Worm (Caenorhabditis elegans) whole organism, young adult: ENCODE results near the gene D1054.8.

ENCODE experiments used
- B0261.1 ChIP-seq: sonication (generic microtip); optimal IDR thresholded peaks from 2 replicates; lab custom pipeline; 2016; ENCODE audit warnings: mild to moderate bottlenecking, missing genetic modification characterization, moderate library complexity, missing compliant biosample characterization
- B0336.3 ChIP-seq: fragments of 200-800 bp; sonication (Bioruptor generic); IDR thresholded peaks from 2 replicates; pipeline ENCODE4 v1.3.6; 2022; ENCODE audit warnings: missing genetic modification characterization, missing compliant biosample characterization
- C06A6.2 ChIP-seq: fragments of 200-800 bp; sonication (Bioruptor generic); conservative IDR thresholded peaks from 2 replicates; pipeline ENCODE4 v1.3.6; 2022; ENCODE audit warnings: missing genetic modification characterization, missing compliant biosample characterization
- C17E4.6 ChIP-seq: fragments of 200-800 bp; sonication (Bioruptor generic); IDR thresholded peaks from 2 replicates; pipeline ENCODE4 v1.3.6; 2022; ENCODE audit warnings: missing genetic modification reagents, missing genetic modification characterization, missing compliant biosample characterization
- D2030.7 ChIP-seq: fragments of 200-800 bp; sonication (Bioruptor generic); IDR thresholded peaks from 2 replicates; pipeline ENCODE4 v1.3.6; 2022; ENCODE audit warnings: missing genetic modification reagents, missing genetic modification characterization, missing compliant biosample characterization
- F39B2.1 ChIP-seq: fragments of 200-800 bp; sonication (Bioruptor generic); IDR thresholded peaks from 2 replicates; pipeline ENCODE4 v1.3.6; 2022; ENCODE audit warnings: missing genetic modification reagents, missing genetic modification characterization, missing compliant biosample characterization
- F49E8.2 ChIP-seq: sonication (generic microtip); optimal IDR thresholded peaks from 3 replicates; lab custom pipeline; 2017; ENCODE audit warnings: missing genetic modification characterization, mild to moderate bottlenecking, missing compliant biosample characterization, antibody characterized with exemption, moderate library complexity; ENCODE audit not compliant: insufficient read depth
- T07F8.4 ChIP-seq: sonication (generic microtip); optimal IDR thresholded peaks from 2 replicates; lab custom pipeline; 2016; ENCODE audit warnings: mild to moderate bottlenecking, missing genetic modification characterization, moderate library complexity, missing compliant biosample characterization
- Y53F4B.3 ChIP-seq: fragments of 200-800 bp; sonication (Bioruptor generic); IDR thresholded peaks from 2 replicates; pipeline ENCODE4 v1.3.6; 2022; ENCODE audit warnings: missing genetic modification reagents, missing genetic modification characterization, missing compliant biosample characterization
- Y53G8AR.9 ChIP-seq: fragments of 200-800 bp; sonication (Bioruptor generic); conservative IDR thresholded peaks from 2 replicates; pipeline ENCODE4 v1.3.6; 2022; ENCODE audit warnings: missing genetic modification reagents, missing genetic modification characterization, missing compliant biosample characterization
- Y67H2A.10 ChIP-seq: fragments of 200-800 bp; sonication (Bioruptor generic); conservative IDR thresholded peaks from 2 replicates; pipeline ENCODE4 v1.3.6; 2022; ENCODE audit warnings: missing genetic modification reagents, missing genetic modification characterization, missing compliant biosample characterization
- Y79H2A.3 ChIP-seq: fragments of 200-800 bp; sonication (Bioruptor generic); conservative IDR thresholded peaks from 2 replicates; pipeline ENCODE4 v1.3.6; 2022; ENCODE audit warnings: missing genetic modification reagents, missing genetic modification characterization, missing compliant biosample characterization
- ZK185.1 ChIP-seq: sonication (generic microtip); optimal IDR thresholded peaks from 2 replicates; lab custom pipeline; 2016; ENCODE audit warnings: mild to moderate bottlenecking, missing genetic modification characterization, missing compliant biosample characterization; ENCODE audit not compliant: poor library complexity, severe bottlenecking
- aptf-2 ChIP-seq: fragments of 200-800 bp; sonication (Bioruptor generic); conservative IDR thresholded peaks from 2 replicates; pipeline ENCODE4 v1.3.6; 2022; ENCODE audit warnings: missing genetic modification reagents, missing genetic modification characterization, missing compliant biosample characterization
- athp-1 ChIP-seq: sonication (generic microtip); optimal IDR thresholded peaks from 2 replicates; lab custom pipeline; 2017; ENCODE audit warnings: mild to moderate bottlenecking, missing genetic modification characterization, missing compliant biosample characterization
- bed-1 ChIP-seq: fragments of 200-800 bp; sonication (Bioruptor generic); IDR thresholded peaks from 2 replicates; pipeline ENCODE4 v1.3.6; 2022; ENCODE audit warnings: missing genetic modification reagents, missing genetic modification characterization, missing compliant biosample characterization
- ccch-3 ChIP-seq: fragments of 200-800 bp; sonication (Bioruptor generic); optimal IDR thresholded peaks from 2 replicates; lab custom pipeline; 2018; ENCODE audit warnings: mild to moderate bottlenecking, missing genetic modification characterization, missing compliant biosample characterization
- ceh-79 ChIP-seq: sonication (generic microtip); optimal IDR thresholded peaks from 2 replicates; lab custom pipeline; 2017; ENCODE audit warnings: mild to moderate bottlenecking, missing genetic modification characterization, missing compliant biosample characterization
- die-1 ChIP-seq: sonication (generic microtip); optimal IDR thresholded peaks from 2 replicates; lab custom pipeline; 2016; ENCODE audit warnings: missing genotype, mild to moderate bottlenecking, missing genetic modification characterization, missing compliant biosample characterization
- dpff-1 ChIP-seq: sonication (generic microtip); optimal IDR thresholded peaks from 2 replicates; lab custom pipeline; 2017; ENCODE audit warnings: mild to moderate bottlenecking, missing genetic modification characterization, missing compliant biosample characterization
- dpl-1 ChIP-seq: fragments of 150-350 bp; optimal IDR thresholded peaks from 2 replicates; lab custom pipeline; 2014; ENCODE audit warnings: missing biosample characterization, missing genetic modification reagents, missing genetic modification characterization
- ekl-4 ChIP-seq: fragments of 200-800 bp; sonication (Bioruptor generic); IDR thresholded peaks from 2 replicates; pipeline ENCODE4 v1.3.6; 2022; ENCODE audit warnings: missing genetic modification reagents, missing genetic modification characterization, missing compliant biosample characterization
- fkh-3 ChIP-seq: sonication (generic microtip); optimal IDR thresholded peaks from 2 replicates; lab custom pipeline; 2016; ENCODE audit warnings: mild to moderate bottlenecking, missing genetic modification characterization, missing compliant biosample characterization
- gei-17 ChIP-seq: fragments of 200-800 bp; sonication (Bioruptor generic); optimal IDR thresholded peaks from 2 replicates; lab custom pipeline; 2018; ENCODE audit warnings: mild to moderate bottlenecking, missing genetic modification characterization, missing compliant biosample characterization
- hlh-12 ChIP-seq: sonication (generic microtip); optimal IDR thresholded peaks from 2 replicates; lab custom pipeline; 2016; ENCODE audit warnings: missing genetic modification characterization, missing compliant biosample characterization
- lag-1 ChIP-seq: fragments of 200-800 bp; sonication (Bioruptor generic); IDR thresholded peaks from 2 replicates; pipeline ENCODE4 v1.3.6; 2022; ENCODE audit warnings: missing genetic modification reagents, missing genetic modification characterization, missing compliant biosample characterization
- let-526 ChIP-seq: fragments of 200-800 bp; sonication (Bioruptor generic); IDR thresholded peaks from 2 replicates; pipeline ENCODE4 v1.3.6; 2022; ENCODE audit warnings: missing genetic modification reagents, missing genetic modification characterization, missing compliant biosample characterization
- lin-26 ChIP-seq: fragments of 200-800 bp; sonication (Bioruptor generic); IDR thresholded peaks from 2 replicates; pipeline ENCODE4 v1.3.6; 2022; ENCODE audit warnings: missing genetic modification reagents, missing genetic modification characterization, missing compliant biosample characterization
- lin-40 ChIP-seq: sonication (generic microtip); optimal IDR thresholded peaks from 2 replicates; lab custom pipeline; 2016; ENCODE audit warnings: missing genetic modification characterization, mild to moderate bottlenecking, missing compliant biosample characterization, missing genotype, missing genetic modification reagents
- lir-1 ChIP-seq: fragments of 200-800 bp; sonication (Bioruptor generic); conservative IDR thresholded peaks from 2 replicates; pipeline ENCODE4 v1.3.6; 2022; ENCODE audit warnings: missing genetic modification reagents, missing genetic modification characterization, missing compliant biosample characterization
- madf-6 ChIP-seq: fragments of 200-800 bp; sonication (Bioruptor generic); IDR thresholded peaks from 2 replicates; pipeline ENCODE4 v1.3.6; 2022; ENCODE audit warnings: missing genetic modification reagents, missing genetic modification characterization, missing compliant biosample characterization
- mxl-1 ChIP-seq: sonication (generic microtip); optimal IDR thresholded peaks from 2 replicates; lab custom pipeline; 2016; ENCODE audit warnings: missing genetic modification characterization, missing compliant biosample characterization
- nhr-120 ChIP-seq: fragments of 200-800 bp; sonication (Bioruptor generic); IDR thresholded peaks from 2 replicates; pipeline ENCODE4 v1.3.6; 2022; ENCODE audit warnings: missing genetic modification characterization, missing compliant biosample characterization
- nhr-90 ChIP-seq: sonication (generic microtip); optimal IDR thresholded peaks from 2 replicates; lab custom pipeline; 2016; ENCODE audit warnings: missing genotype, mild to moderate bottlenecking, missing genetic modification characterization, missing compliant biosample characterization
- pha-4 ChIP-seq: fragments of 150-350 bp; sonication (generic microtip); optimal IDR thresholded peaks from 2 replicates; lab custom pipeline; 2014; ENCODE audit warnings: missing biosample characterization, missing genetic modification reagents, missing genetic modification characterization
- sptf-2 ChIP-seq: fragments of 200-800 bp; sonication (Bioruptor generic); optimal IDR thresholded peaks from 2 replicates; lab custom pipeline; 2018; ENCODE audit warnings: mild to moderate bottlenecking, missing genetic modification characterization, missing compliant biosample characterization
- ztf-25 ChIP-seq: fragments of 200-800 bp; sonication (Bioruptor generic); IDR thresholded peaks from 2 replicates; pipeline ENCODE4 v1.3.6; 2022; ENCODE audit warnings: missing genetic modification reagents, missing genetic modification characterization, missing compliant biosample characterization
- ztf-6 ChIP-seq: fragments of 200-800 bp; sonication (Bioruptor generic); IDR thresholded peaks from 2 replicates; pipeline ENCODE4 v1.3.6; 2022; ENCODE audit warnings: missing genetic modification reagents, missing genetic modification characterization, missing compliant biosample characterization

D1054.8 gene

ce11 chrV:10813425-10814156 lies 29.5 kb downstream of the D1054.8 start, which contains the start of the genes C29A12.1 and lig-1 (continued):
- no peak for TF ChIP-seq Y79H2A.3 (GFP tag; lab: Robert Waterston, UW)
- no peak for TF ChIP-seq lin-40 (tag; lab: Kevin White, UChicago)
- no peak for TF ChIP-seq hlh-12 (tag; lab: Kevin White, UChicago)
- no peak for TF ChIP-seq dpff-1 (tag; lab: Kevin White, UChicago)
- no peak for TF ChIP-seq ztf-25 (GFP tag; lab: Robert Waterston, UW)
- TF ChIP-seq B0336.3 (GFP tag; lab: Robert Waterston, UW) = no peak
- TF ChIP-seq Y67H2A.10 (GFP tag; lab: Robert Waterston, UW) = no peak
- no peak for TF ChIP-seq lag-1 (GFP tag; lab: Robert Waterston, UW)
- no peak for TF ChIP-seq die-1 (tag; lab: Kevin White, UChicago)
- TF ChIP-seq D2030.7 (GFP tag; lab: Robert Waterston, UW) = peak; percentile 93
- peak; percentile 73 for TF ChIP-seq F49E8.2 (tag; lab: Kevin White, UChicago)
- TF ChIP-seq C06A6.2 (GFP tag; lab: Robert Waterston, UW) = no peak
- TF ChIP-seq nhr-90 (tag; lab: Kevin White, UChicago) = no peak
- peak; percentile 25; the same call in 1 of the 2 replicates for TF ChIP-seq ekl-4 (GFP tag; lab: Robert Waterston, UW)
- peak; percentile 30 for TF ChIP-seq dpl-1 (GFP tag; lab: Kevin White, UChicago)
- no peak for TF ChIP-seq bed-1
- TF ChIP-seq ztf-6 (GFP tag; lab: Robert Waterston, UW) = no peak
- TF ChIP-seq nhr-120 (GFP tag; lab: Robert Waterston, UW) = no peak
- no peak for TF ChIP-seq mxl-1 (tag; lab: Kevin White, UChicago)
- no peak for TF ChIP-seq C17E4.6
- TF ChIP-seq madf-6 (GFP tag; lab: Robert Waterston, UW) = peak; percentile 83
- TF ChIP-seq pha-4 (tag; lab: Kevin White, UChicago) = no peak
- TF ChIP-seq let-526 (GFP tag; lab: Robert Waterston, UW) = no peak
- TF ChIP-seq ccch-3 (GFP tag; lab: Kevin White, UChicago) = no peak
- TF ChIP-seq B0261.1 (tag; lab: Kevin White, UChicago) = no peak
- no peak for TF ChIP-seq aptf-2 (GFP tag; lab: Robert Waterston, UW)
- TF ChIP-seq sptf-2 (GFP tag; lab: Kevin White, UChicago) = no peak
- TF ChIP-seq ZK185.1 (tag; lab: Kevin White, UChicago) = no peak
- TF ChIP-seq ceh-79 (tag; lab: Kevin White, UChicago) = no peak
- TF ChIP-seq athp-1 (tag; lab: Kevin White, UChicago) = no peak
- TF ChIP-seq T07F8.4 = no peak
- 0 out of 2 replicates have a peak, but pooled peaks have one; percentile 18 for TF ChIP-seq lin-26 (GFP tag; lab: Robert Waterston, UW)

- TF ChIP-seq fkh-3 (tag; lab: Kevin White, UChicago) (no peak), Y53G8AR.9 (GFP tag; lab: Robert Waterston, UW) (no peak), gei-17 (GFP tag; lab: Kevin White, UChicago) (no peak), lir-1 (GFP tag; lab: Robert Waterston, UW) (no peak), ekl-4 (GFP tag; lab: Robert Waterston, UW) (no peak), F39B2.1 (GFP tag; lab: Robert Waterston, UW) (no peak), Y53F4B.3 (GFP tag; lab: Robert Waterston, UW) (no peak)
Measured at ce11 chrV:10814333-10814732, 30.2 kb downstream of the D1054.8 start.
